Fruit fly (Drosophila melanogaster): ENCODE results near the gene CG2698.

Gene CG2698

dm6 chr3R:7962778-7963494, 38.4 kb upstream of the CG2698 start (continued):
- no peak for TF ChIP-seq jing (GFP tag; optimal IDR thresholded peaks at IDR 0.05)
- TF ChIP-seq sc (optimal IDR thresholded peaks at IDR 0.05) = no peak
- peak; percentile 75 for TF ChIP-seq sc (GFP tag; optimal IDR thresholded peaks at IDR 0.05)
- no peak for TF ChIP-seq Elba2 (GFP tag; optimal IDR thresholded peaks at IDR 0.05)
- TF ChIP-seq CG8281 (tag; optimal IDR thresholded peaks at IDR 0.05) = no peak
- peak; percentile 92 for TF ChIP-seq CG18262 (tag; optimal IDR thresholded peaks at IDR 0.05)
- no peak for TF ChIP-seq pnt (GFP tag; optimal IDR thresholded peaks at IDR 0.05)
- TF ChIP-seq bcd (GFP tag; optimal IDR thresholded peaks at IDR 0.05) = peak; percentile 45
- no peak for TF ChIP-seq fd64A (GFP tag; optimal IDR thresholded peaks at IDR 0.05)
- TF ChIP-seq Hr39 (optimal IDR thresholded peaks at IDR 0.05) = no peak
- peak; percentile 61 for TF ChIP-seq Med (GFP tag)
- TF ChIP-seq CG34422 (GFP tag; IDR thresholded peaks at IDR 0.05) = no peak
- TF ChIP-seq Hr3 (GFP tag; optimal IDR thresholded peaks at IDR 0.05) = peak; percentile 52
- TF ChIP-seq Trl (optimal IDR thresholded peaks at IDR 0.05) = peak in 1 of 2 experiments; percentile 39
- no peak for TF ChIP-seq Trl (GFP tag; optimal IDR thresholded peaks at IDR 0.05)
- peak; percentile 61; the same call in 1 of the 2 replicates for TF ChIP-seq Xrp1 (GFP tag; IDR thresholded peaks at IDR 0.05)
- TF ChIP-seq HmgD (GFP tag; optimal IDR thresholded peaks at IDR 0.05) = no peak
- TF ChIP-seq mam (GFP tag; optimal IDR thresholded peaks at IDR 0.05) = no peak
- TF ChIP-seq vfl (GFP tag; optimal IDR thresholded peaks at IDR 0.05) = no peak
- TF ChIP-seq CG4328 (GFP tag; optimal IDR thresholded peaks at IDR 0.05) = no peak
- TF ChIP-seq CG4707 (GFP tag; optimal IDR thresholded peaks at IDR 0.05) = no peak
- no peak for TF ChIP-seq Fer1 (GFP tag; optimal IDR thresholded peaks at IDR 0.05)
- no peak for TF ChIP-seq Bdp1 (GFP tag; optimal IDR thresholded peaks at IDR 0.05)
- no peak for TF ChIP-seq CG17802 (tag; optimal IDR thresholded peaks at IDR 0.05)
- no peak for TF ChIP-seq NC2β (GFP tag; optimal IDR thresholded peaks at IDR 0.05)
- TF ChIP-seq trem (tag; optimal IDR thresholded peaks at IDR 0.05) = peak; percentile 43
- no peak for TF ChIP-seq grn (GFP tag; optimal IDR thresholded peaks at IDR 0.05)
- TF ChIP-seq wor (GFP tag; IDR thresholded peaks at IDR 0.05) = peak; percentile 39; the same call in 1 of the 2 replicates
- no peak for TF ChIP-seq Neu2 (GFP tag; optimal IDR thresholded peaks at IDR 0.05; ENCODE audit: borderline replicate concordance)
- no peak for TF ChIP-seq CG31224 (GFP tag; IDR thresholded peaks at IDR 0.05)
- no peak for TF ChIP-seq corto (GFP tag; optimal IDR thresholded peaks at IDR 0.05)
- TF ChIP-seq Awh (GFP tag; IDR thresholded peaks at IDR 0.05) = no peak
- no peak for TF ChIP-seq nerfin-2 (GFP tag; IDR thresholded peaks at IDR 0.05; ENCODE audit: partially characterized antibody)
- TF ChIP-seq z (GFP tag; IDR thresholded peaks at IDR 0.05) = peak; percentile 62; the same call in 1 of the 3 replicates
- peak; percentile 59 for TF ChIP-seq CG12391 (tag; optimal IDR thresholded peaks at IDR 0.05)
- TF ChIP-seq ATbp (GFP tag; optimal IDR thresholded peaks at IDR 0.05) = peak; percentile 55
- TF ChIP-seq Sox102F (GFP tag; optimal IDR thresholded peaks at IDR 0.05) = peak; percentile 48
- TF ChIP-seq CG9817 (tag; optimal IDR thresholded peaks at IDR 0.05) = no peak
- TF ChIP-seq Sry-δ (GFP tag; optimal IDR thresholded peaks at IDR 0.05) = no peak
- no peak for TF ChIP-seq CG13287 (GFP tag; IDR thresholded peaks at IDR 0.05; ENCODE audit: partially characterized antibody)
- peak; percentile 4 to 10 for TF ChIP-seq chif (GFP tag; optimal IDR thresholded peaks at IDR 0.05)
- TF ChIP-seq Ravus (GFP tag; IDR thresholded peaks at IDR 0.05) = no peak
- TF ChIP-seq CG14667 (GFP tag; IDR thresholded peaks at IDR 0.05) = peak; percentile 25; the same call in 1 of the 2 replicates
- no peak for TF ChIP-seq ci (GFP tag; IDR thresholded peaks at IDR 0.05)
- no peak for TF ChIP-seq CG7963 (GFP tag; IDR thresholded peaks at IDR 0.05; ENCODE audit: partially characterized antibody)
- no peak for TF ChIP-seq CG14965 (GFP tag; optimal IDR thresholded peaks at IDR 0.05; ENCODE audit: borderline replicate concordance)
- TF ChIP-seq nau (GFP tag; optimal IDR thresholded peaks at IDR 0.05) = no peak
- TF ChIP-seq CG30403 (GFP tag; optimal IDR thresholded peaks at IDR 0.05) = peak; percentile 58
- no peak for TF ChIP-seq MESR4 (GFP tag; optimal IDR thresholded peaks at IDR 0.05)
- no peak for TF ChIP-seq CG14014 (GFP tag; IDR thresholded peaks at IDR 0.05)
- TF ChIP-seq CG2199 (GFP tag; IDR thresholded peaks at IDR 0.05) = peak; percentile 34; the same call in 1 of the 3 replicates

Data from whole organism, embryonic.